Fruit fly (Drosophila melanogaster) whole organism, embryonic: ENCODE results near the gene CG43610.

Experiments used
- CG11093 ChIP-seq: fragments of 200-800 bp; sonication (Bioruptor generic); IDR thresholded peaks from 3 replicates; pipeline ENCODE4 v1.3.6; 2022; ENCODE audit warnings: missing biosample characterization, missing genetic modification characterization
- CG13894 ChIP-seq: fragments of 200-800 bp; sonication (Bioruptor generic); optimal IDR thresholded peaks from 3 replicates; lab custom pipeline; 2018; ENCODE audit warnings: missing biosample characterization, mild to moderate bottlenecking, missing genetic modification characterization, moderate library complexity
- CG15479 ChIP-seq: fragments of 200-800 bp; sonication (Bioruptor generic); optimal IDR thresholded peaks from 3 replicates; lab custom pipeline; 2019; ENCODE audit warnings: missing biosample characterization, mild to moderate bottlenecking, missing genetic modification characterization, moderate library complexity
- CG16863 ChIP-seq: fragments of 200-800 bp; sonication (Bioruptor generic); optimal IDR thresholded peaks from 3 replicates; lab custom pipeline; 2016; ENCODE audit warnings: missing biosample characterization, missing genetic modification characterization
- CG2202 ChIP-seq: fragments of 200-800 bp; sonication (Bioruptor generic); optimal IDR thresholded peaks from 2 replicates; lab custom pipeline; 2018; ENCODE audit warnings: missing biosample characterization, mild to moderate bottlenecking, missing genetic modification characterization
- CG2875 ChIP-seq: fragments of 200-800 bp; sonication (Bioruptor generic); optimal IDR thresholded peaks from 2 replicates; lab custom pipeline; 2017; ENCODE audit warnings: missing biosample characterization, mild to moderate bottlenecking, missing genetic modification characterization, missing genetic modification reagents
- CG32532 ChIP-seq: fragments of 200-800 bp; sonication (Bioruptor generic); IDR thresholded peaks from 2 replicates; pipeline ENCODE4 v1.3.6; 2022; ENCODE audit warnings: missing biosample characterization, missing genetic modification characterization
- CG3281 ChIP-seq: fragments of 200-800 bp; sonication (Bioruptor generic); optimal IDR thresholded peaks from 3 replicates; lab custom pipeline; 2017; ENCODE audit warnings: missing biosample characterization, mild to moderate bottlenecking, missing genetic modification characterization
- CG3838 ChIP-seq: fragments of 200-800 bp; sonication (Bioruptor generic); optimal IDR thresholded peaks from 3 replicates; lab custom pipeline; 2016; ENCODE audit warnings: missing biosample characterization, missing genetic modification characterization
- CG4617 ChIP-seq: fragments of 200-800 bp; sonication (Bioruptor generic); optimal IDR thresholded peaks from 3 replicates; lab custom pipeline; 2016; ENCODE audit warnings: missing biosample characterization, missing genetic modification characterization, borderline replicate concordance
- CG6175 ChIP-seq: fragments of 200-800 bp; sonication (Bioruptor generic); IDR thresholded peaks from 3 replicates; pipeline ENCODE4 v1.3.6; 2022; ENCODE audit warnings: missing biosample characterization, missing genetic modification characterization
- CG6654 ChIP-seq: fragments of 200-800 bp; sonication (Bioruptor generic); optimal IDR thresholded peaks from 2 replicates; lab custom pipeline; 2017; ENCODE audit warnings: missing biosample characterization, mild to moderate bottlenecking, missing genetic modification characterization
- CG7963 ChIP-seq: fragments of 200-800 bp; sonication (Bioruptor generic); IDR thresholded peaks from 3 replicates; pipeline ENCODE4 v1.3.6; 2022; ENCODE audit warnings: missing biosample characterization, missing genetic modification characterization; ENCODE audit not compliant: partially characterized antibody
- CG7987 ChIP-seq: fragments of 200-800 bp; sonication (Bioruptor generic); optimal IDR thresholded peaks from 2 replicates; lab custom pipeline; 2018; ENCODE audit warnings: missing biosample characterization, mild to moderate bottlenecking, missing genetic modification characterization, moderate library complexity
- CG8478 ChIP-seq: fragments of >200 bp; optimal IDR thresholded peaks from 2 replicates; lab custom pipeline; 2018
- CG9437 ChIP-seq: fragments of 200-800 bp; sonication (Bioruptor generic); optimal IDR thresholded peaks from 2 replicates; lab custom pipeline; 2018; ENCODE audit warnings: missing biosample characterization, mild to moderate bottlenecking, missing genetic modification characterization
- CG9609 ChIP-seq: fragments of 200-800 bp; sonication (Bioruptor generic); optimal IDR thresholded peaks from 3 replicates; lab custom pipeline; 2016; ENCODE audit warnings: missing biosample characterization, missing genetic modification characterization
- CG9797 ChIP-seq: fragments of 200-800 bp; sonication (Bioruptor generic); optimal IDR thresholded peaks from 3 replicates; lab custom pipeline; 2018; ENCODE audit warnings: missing biosample characterization, mild to moderate bottlenecking, missing genetic modification characterization
- Doc2 ChIP-seq: fragments of 200-800 bp; sonication (Bioruptor generic); IDR thresholded peaks from 2 replicates; pipeline ENCODE4 v1.3.6; 2022; ENCODE audit warnings: missing biosample characterization, missing genetic modification characterization
- HmgZ ChIP-seq: fragments of 200-800 bp; sonication (Bioruptor generic); optimal IDR thresholded peaks from 2 replicates; lab custom pipeline; 2018; ENCODE audit warnings: missing biosample characterization, mild to moderate bottlenecking, missing genetic modification characterization
- Hr3 ChIP-seq: fragments of 200-800 bp; sonication (Bioruptor generic); optimal IDR thresholded peaks from 3 replicates; lab custom pipeline; 2016; ENCODE audit warnings: missing biosample characterization, missing genetic modification characterization
- Hr51 ChIP-seq, 2 experiments: fragments of 200-800 bp; sonication (Bioruptor generic); optimal IDR thresholded peaks; 2 replicates in 1 of 2; 3 replicates in 1 of 2; lab custom pipeline; 2016 to 2018; ENCODE audit warnings: missing biosample characterization in 2 of 2, missing genetic modification characterization in 2 of 2, mild to moderate bottlenecking in 1 of 2, moderate library complexity in 1 of 2
- Mad ChIP-seq: fragments of 200-800 bp; sonication (Bioruptor generic); optimal IDR thresholded peaks from 2 replicates; lab custom pipeline; 2016; ENCODE audit warnings: missing biosample characterization, missing genetic modification characterization
- Mes4 ChIP-seq: fragments of 200-800 bp; sonication (Bioruptor generic); optimal IDR thresholded peaks from 2 replicates; lab custom pipeline; 2016; ENCODE audit warnings: missing biosample characterization, missing genetic modification characterization
- Mrtf ChIP-seq: fragments of 200-800 bp; sonication (Bioruptor generic); IDR thresholded peaks from 3 replicates; pipeline ENCODE4 v1.3.6; 2022; ENCODE audit warnings: missing biosample characterization, missing genetic modification characterization
- Nf-YC ChIP-seq: fragments of 200-800 bp; optimal IDR thresholded peaks from 3 replicates; lab custom pipeline; 2019; ENCODE audit warnings: missing biosample characterization, mild to moderate bottlenecking, missing genetic modification characterization, moderate library complexity
- PHDP ChIP-seq: fragments of 200-800 bp; sonication (Bioruptor generic); optimal IDR thresholded peaks from 3 replicates; lab custom pipeline; 2018; ENCODE audit warnings: missing biosample characterization, mild to moderate bottlenecking, missing genetic modification characterization, moderate library complexity
- Rfx ChIP-seq: fragments of 200-800 bp; sonication (Bioruptor generic); IDR thresholded peaks from 2 replicates; pipeline ENCODE4 v1.3.6; 2022; ENCODE audit warnings: missing biosample characterization, missing genetic modification characterization
- Six4 ChIP-seq: fragments of 200-800 bp; sonication (Bioruptor generic); optimal IDR thresholded peaks from 2 replicates; lab custom pipeline; 2016; ENCODE audit warnings: missing biosample characterization, missing genetic modification characterization
- Spps ChIP-seq: fragments of 200-800 bp; sonication (Bioruptor generic); optimal IDR thresholded peaks from 2 replicates; lab custom pipeline; 2018; ENCODE audit warnings: missing biosample characterization, mild to moderate bottlenecking, missing genetic modification characterization
- TFAM ChIP-seq: fragments of 200-800 bp; sonication (Bioruptor generic); optimal IDR thresholded peaks from 2 replicates; lab custom pipeline; 2017; ENCODE audit warnings: missing biosample characterization, missing genetic modification characterization, inconsistent platforms
- Tbp ChIP-seq: fragments of >200 bp; optimal IDR thresholded peaks from 2 replicates; lab custom pipeline; 2018; ENCODE audit warnings: missing biosample characterization, missing genetic modification characterization
- Trl ChIP-seq, 3 experiments: fragments of >200 bp in 2 of 3; fragments of 200-800 bp in 1 of 3; sonication (Bioruptor generic) in 1 of 3; optimal IDR thresholded peaks; 2 replicates in 1 of 3; 3 replicates in 2 of 3; lab custom pipeline; 2016 to 2017; ENCODE audit warnings: missing biosample characterization in 1 of 3, missing genetic modification characterization in 1 of 3
- ap ChIP-seq: fragments of 200-800 bp; sonication (Bioruptor generic); IDR thresholded peaks from 2 replicates; pipeline ENCODE4 v1.3.6; 2022; ENCODE audit warnings: missing biosample characterization, missing genetic modification characterization
- crp ChIP-seq, 2 experiments: fragments of 200-800 bp; sonication (Bioruptor generic); optimal IDR thresholded peaks; 2 replicates in 1 of 2; 3 replicates in 1 of 2; lab custom pipeline; 2017; ENCODE audit warnings: missing biosample characterization in 2 of 2, missing genetic modification characterization in 2 of 2, mild to moderate bottlenecking in 1 of 2, moderate library complexity in 1 of 2
- fd96Cb ChIP-seq: fragments of 200-800 bp; sonication (Bioruptor generic); optimal IDR thresholded peaks from 2 replicates; lab custom pipeline; 2018; ENCODE audit warnings: missing biosample characterization, mild to moderate bottlenecking, missing genetic modification characterization, moderate library complexity
- gce ChIP-seq: fragments of 200-800 bp; sonication (Bioruptor generic); IDR thresholded peaks from 3 replicates; pipeline ENCODE4 v1.3.6; 2022; ENCODE audit warnings: missing biosample characterization, missing genetic modification characterization
- her ChIP-seq: fragments of 200-800 bp; sonication (Bioruptor generic); optimal IDR thresholded peaks from 2 replicates; lab custom pipeline; 2016; ENCODE audit warnings: missing biosample characterization, missing genetic modification characterization
- knrl ChIP-seq: fragments of 200-800 bp; sonication (Bioruptor generic); IDR thresholded peaks from 3 replicates; pipeline ENCODE4 v1.3.6; 2022; ENCODE audit warnings: missing biosample characterization, missing genetic modification characterization; ENCODE audit not compliant: partially characterized antibody
- mam ChIP-seq: fragments of 200-800 bp; sonication (Bioruptor generic); optimal IDR thresholded peaks from 3 replicates; lab custom pipeline; 2016; ENCODE audit warnings: missing biosample characterization, missing genetic modification characterization
- otp ChIP-seq: fragments of 200-800 bp; sonication (Bioruptor generic); IDR thresholded peaks from 3 replicates; pipeline ENCODE4, ENCODE4 v1.3.6; 2022; ENCODE audit warnings: missing biosample characterization, missing genetic modification characterization
- repo ChIP-seq: fragments of 200-800 bp; sonication (Bioruptor generic); optimal IDR thresholded peaks from 2 replicates; lab custom pipeline; 2016; ENCODE audit warnings: missing biosample characterization, missing genetic modification characterization
- sens ChIP-seq: fragments of 200-800 bp; sonication (Bioruptor generic); peaks from one replicate; lab custom pipeline; 2016; ENCODE audit warnings: missing biosample characterization, missing genetic modification characterization
- seq ChIP-seq: fragments of 200-800 bp; sonication (Bioruptor generic); IDR thresholded peaks from 2 replicates; pipeline ENCODE4 v1.3.6; 2022; ENCODE audit warnings: missing biosample characterization, missing genetic modification characterization
- stwl ChIP-seq: fragments of 200-800 bp; sonication (Bioruptor generic); optimal IDR thresholded peaks from 3 replicates; lab custom pipeline; 2018; ENCODE audit warnings: missing biosample characterization, mild to moderate bottlenecking, missing genetic modification characterization, moderate library complexity
- tll ChIP-seq, 2 experiments: fragments of 200-800 bp in 1 of 2; fragments of >200 bp in 1 of 2; sonication (Bioruptor generic) in 1 of 2; optimal IDR thresholded peaks; 2 replicates each; lab custom pipeline; 2017 to 2019; ENCODE audit warnings: missing biosample characterization in 2 of 2, missing genetic modification characterization in 2 of 2, mild to moderate bottlenecking in 1 of 2, moderate library complexity in 1 of 2
- tna ChIP-seq: fragments of 200-800 bp; sonication (Bioruptor generic); IDR thresholded peaks from 2 replicates; pipeline ENCODE4 v1.3.6; 2022; ENCODE audit warnings: missing biosample characterization, missing genetic modification characterization; ENCODE audit not compliant: partially characterized antibody
- twi ChIP-seq: fragments of 200-800 bp; optimal IDR thresholded peaks from 2 replicates; lab custom pipeline; 2019; ENCODE audit warnings: missing biosample characterization, mild to moderate bottlenecking, missing genetic modification characterization, moderate library complexity
- wek ChIP-seq: fragments of 200-800 bp; sonication (Bioruptor generic); optimal IDR thresholded peaks from 3 replicates; lab custom pipeline; 2018; ENCODE audit warnings: missing biosample characterization, mild to moderate bottlenecking, missing genetic modification characterization, moderate library complexity
- zen2 ChIP-seq: fragments of 200-800 bp; sonication (Bioruptor generic); IDR thresholded peaks from 3 replicates; pipeline ENCODE4 v1.3.6; 2022; ENCODE audit warnings: missing biosample characterization, missing genetic modification characterization; ENCODE audit not compliant: partially characterized antibody
- zfh2 ChIP-seq: fragments of 200-800 bp; sonication (Bioruptor generic); optimal IDR thresholded peaks from 2 replicates; lab custom pipeline; 2016; ENCODE audit warnings: missing biosample characterization, missing genetic modification characterization

The CG43610 gene

DNA sequence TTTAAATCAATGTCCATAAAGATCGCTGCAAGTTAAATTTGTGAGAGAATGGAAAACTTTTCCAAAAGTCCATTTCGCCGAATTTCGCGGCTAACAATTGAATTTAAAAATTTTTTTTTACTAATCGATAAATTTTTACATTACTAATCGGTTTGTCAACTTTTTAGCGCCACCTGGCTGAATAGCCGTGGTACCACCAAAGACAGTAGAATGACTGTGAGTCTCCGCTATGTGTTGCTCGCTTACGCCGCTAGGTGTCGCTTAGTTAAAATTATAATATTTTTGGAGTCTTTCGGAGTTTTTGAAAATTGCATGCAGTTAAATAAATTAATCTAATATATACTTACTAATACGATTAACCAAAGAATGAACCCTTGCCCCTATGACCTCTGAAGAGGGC, 1.6 kb upstream of the CG43610 start (continued):
- TF ChIP-seq Tbp (GFP tag; lab: Kevin White, UChicago) (no peak), CG7963 (GFP tag; lab: Robert Waterston, UW) (no peak), wek (GFP tag; lab: Kevin White, UChicago) (no peak), CG6175 (no peak), Mad (peak; percentile 39), tll (GFP tag; optimal IDR thresholded peaks at IDR 0.05; lab: Kevin White, UChicago) (no peak), CG32532 (peak; percentile 77), HmgZ (tag; lab: Kevin White, UChicago) (peak; percentile 67), otp (GFP tag; lab: Robert Waterston, UW) (no peak), gce (GFP tag; lab: Robert Waterston, UW) (no peak), PHDP (tag; lab: Kevin White, UChicago) (peak; percentile 27), CG6654 (no peak), her (GFP tag; lab: Kevin White, UChicago) (no peak), tna (GFP tag; lab: Robert Waterston, UW) (peak; percentile 30; the same call in 1 of the 2 replicates), knrl (GFP tag; lab: Robert Waterston, UW) (peak; percentile 55; the same call in 1 of the 3 replicates), CG8478 (lab: Kevin White, UChicago) (no peak), CG3838 (no peak), CG2202 (no peak), Doc2 (no peak), CG3281 (GFP tag; lab: Kevin White, UChicago) (no peak), CG13894 (tag; lab: Kevin White, UChicago) (no peak), CG15479 (GFP tag; lab: Kevin White, UChicago) (no peak), Rfx (GFP tag; lab: Robert Waterston, UW) (peak; percentile 69), Nf-YC (tag; lab: Kevin White, UChicago) (peak; percentile 35), CG11093 (GFP tag; lab: Robert Waterston, UW) (no peak), repo (GFP tag; lab: Kevin White, UChicago) (no peak), CG9609 (GFP tag; lab: Kevin White, UChicago) (peak; percentile 30), zfh2 (GFP tag; lab: Kevin White, UChicago) (no peak), CG9437 (GFP tag; lab: Kevin White, UChicago) (no peak), ap (no peak), CG7987 (GFP tag; lab: Kevin White, UChicago) (no peak), Six4 (GFP tag; lab: Kevin White, UChicago) (no peak), zen2 (no peak), CG9797 (peak; percentile 26), Spps (tag; lab: Kevin White, UChicago) (no peak), CG2875 (no peak), stwl (tag; lab: Kevin White, UChicago) (peak; percentile 76), CG4617 (GFP tag; lab: Kevin White, UChicago) (no peak), twi (tag; lab: Kevin White, UChicago) (no peak), sens (GFP tag; lab: Kevin White, UChicago) (peak; percentile 32), TFAM (GFP tag; lab: Kevin White, UChicago) (no peak), Hr51 (GFP tag; optimal IDR thresholded peaks at IDR 0.05; lab: Kevin White, UChicago) (peak in 1 of 2 experiments; percentile 33), seq (no peak), Trl (optimal IDR thresholded peaks at IDR 0.05; lab: Kevin White, UChicago) (no peak), Trl (GFP tag; optimal IDR thresholded peaks at IDR 0.05; lab: Kevin White, UChicago) (peak; percentile 53), mam (GFP tag; lab: Kevin White, UChicago) (peak; percentile 27), Hr3 (peak; percentile 34), Mrtf (GFP tag; lab: Robert Waterston, UW) (peak; percentile 17; the same call in 1 of the 3 replicates), crp (GFP tag; optimal IDR thresholded peaks at IDR 0.05; lab: Kevin White, UChicago) (no peak), CG16863 (GFP tag; lab: Kevin White, UChicago) (no peak), fd96Cb (tag; lab: Kevin White, UChicago) (peak; percentile 1), Mes4 (no peak)
